Fruit fly (Drosophila melanogaster): ENCODE data around the gene TfIIB.

TfIIB gene

DNA sequence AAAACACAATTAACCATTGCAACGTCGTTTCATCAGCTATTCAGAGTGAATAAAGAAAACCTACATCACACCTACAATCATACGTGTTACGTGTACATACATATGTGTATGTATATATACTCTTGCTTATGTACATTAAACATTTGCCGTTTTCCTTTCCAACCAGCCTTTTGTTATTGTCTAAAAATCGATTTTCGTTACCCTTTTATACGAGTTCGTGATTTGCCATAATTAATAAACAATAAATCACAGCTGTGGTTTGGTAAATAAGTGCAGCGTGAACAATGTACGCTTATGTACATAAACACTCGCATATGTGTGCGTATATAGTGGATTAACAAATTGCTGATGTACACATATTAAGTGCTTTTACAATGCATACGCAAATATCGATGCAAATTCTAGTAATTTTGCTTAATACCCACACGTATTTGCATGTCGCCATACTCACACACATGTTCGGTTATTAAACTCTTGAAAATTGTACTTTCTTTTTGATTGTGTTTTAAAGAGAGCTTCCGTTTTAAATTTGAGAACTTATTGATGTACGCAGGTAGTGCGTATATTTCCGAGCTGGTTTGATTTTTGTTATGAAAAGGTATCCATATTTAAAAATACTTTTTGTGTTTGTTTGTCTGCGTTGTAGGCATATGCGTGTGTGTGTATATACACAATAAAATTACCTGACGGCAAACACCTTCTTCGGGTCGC is 34.1 kb upstream of the TfIIB start (continued):
- peak; percentile 84 for TF ChIP-seq cg (GFP tag; optimal IDR thresholded peaks at IDR 0.05)
- no peak for TF ChIP-seq pita (GFP tag; optimal IDR thresholded peaks at IDR 0.05)
- TF ChIP-seq CG14014 (GFP tag; IDR thresholded peaks at IDR 0.05) = peak; percentile 27; the same call in 1 of the 2 replicates
- no peak for TF ChIP-seq CG5180 (GFP tag; optimal IDR thresholded peaks at IDR 0.05)
- no peak for TF ChIP-seq Ets97D (GFP tag; optimal IDR thresholded peaks at IDR 0.05)
- peak in 1 of 2 experiments; percentile 74 for TF ChIP-seq Pdp1 (GFP tag; optimal IDR thresholded peaks at IDR 0.05)
- TF ChIP-seq CG1024 (GFP tag; IDR thresholded peaks at IDR 0.05) = no peak
- no peak for TF ChIP-seq CG9727 (GFP tag; optimal IDR thresholded peaks at IDR 0.05)
- no peak for TF ChIP-seq Xbp1 (GFP tag; optimal IDR thresholded peaks at IDR 0.05)
- TF ChIP-seq Hmx (GFP tag; optimal IDR thresholded peaks at IDR 0.05) = no peak
- no peak for TF ChIP-seq Adf1 (GFP tag; IDR thresholded peaks at IDR 0.05)
- TF ChIP-seq CG7987 (GFP tag; optimal IDR thresholded peaks at IDR 0.05) = peak; percentile 61
- no peak for TF ChIP-seq jigr1 (GFP tag; IDR thresholded peaks at IDR 0.05)
- TF ChIP-seq CG6654 (GFP tag; optimal IDR thresholded peaks at IDR 0.05) = no peak
- TF ChIP-seq YL-1 (GFP tag; optimal IDR thresholded peaks at IDR 0.05) = peak; percentile 17
- TF ChIP-seq B-H1 (GFP tag; IDR thresholded peaks at IDR 0.05) = no peak
- no peak for TF ChIP-seq Drgx (GFP tag; IDR thresholded peaks at IDR 0.05)
- no peak for TF ChIP-seq crc (GFP tag; optimal IDR thresholded peaks at IDR 0.05)
- TF ChIP-seq PHDP (tag; optimal IDR thresholded peaks at IDR 0.05) = no peak
- peak; percentile 49 for TF ChIP-seq Fer1 (GFP tag; optimal IDR thresholded peaks at IDR 0.05)
- TF ChIP-seq oc (tag; optimal IDR thresholded peaks at IDR 0.05) = no peak
- TF ChIP-seq CG10979 (tag; optimal IDR thresholded peaks at IDR 0.05) = no peak
- no peak for TF ChIP-seq grau (tag; optimal IDR thresholded peaks at IDR 0.05)
- peak; percentile 23 for TF ChIP-seq CG12299 (tag; optimal IDR thresholded peaks at IDR 0.05)
- no peak for TF ChIP-seq CHES-1-like (GFP tag; optimal IDR thresholded peaks at IDR 0.05)
- no peak for TF ChIP-seq Dek (tag; optimal IDR thresholded peaks at IDR 0.05)
- TF ChIP-seq CoRest (tag; optimal IDR thresholded peaks at IDR 0.05) = no peak
- no peak for TF ChIP-seq CG2116 (GFP tag; optimal IDR thresholded peaks at IDR 0.05)
- TF ChIP-seq CG3281 (GFP tag; optimal IDR thresholded peaks at IDR 0.05) = peak; percentile 5
- peak in 1 of 2 experiments; percentile 30 for TF ChIP-seq tll (GFP tag; optimal IDR thresholded peaks at IDR 0.05)
- no peak for TF ChIP-seq HLHmδ (GFP tag; optimal IDR thresholded peaks at IDR 0.05)
- no peak for TF ChIP-seq NC2α (GFP tag; optimal IDR thresholded peaks at IDR 0.05)
- TF ChIP-seq CG43689 (GFP tag; IDR thresholded peaks at IDR 0.05) = no peak
- 0 out of 2 replicates have a peak, but pooled peaks have one; percentile 6 for TF ChIP-seq unc-4 (GFP tag; IDR thresholded peaks at IDR 0.05; ENCODE audit: partially characterized antibody)
- TF ChIP-seq mirr (GFP tag; optimal IDR thresholded peaks at IDR 0.05) = peak; percentile 13
- TF ChIP-seq MESR4 (GFP tag; optimal IDR thresholded peaks at IDR 0.05) = peak; percentile 70
- TF ChIP-seq kah (GFP tag; optimal IDR thresholded peaks at IDR 0.05) = no peak
- TF ChIP-seq Rx (GFP tag; IDR thresholded peaks at IDR 0.05) = no peak
- TF ChIP-seq Elba2 (GFP tag; optimal IDR thresholded peaks at IDR 0.05) = no peak
- no peak for TF ChIP-seq ci (GFP tag; IDR thresholded peaks at IDR 0.05)
- no peak for TF ChIP-seq CG14667 (GFP tag; IDR thresholded peaks at IDR 0.05)
- TF ChIP-seq CG6791 (GFP tag; IDR thresholded peaks at IDR 0.05; ENCODE audit: partially characterized antibody) = no peak
- TF ChIP-seq kni (GFP tag; optimal IDR thresholded peaks at IDR 0.05) = peak; percentile 37
- TF ChIP-seq CG1792 (GFP tag; optimal IDR thresholded peaks at IDR 0.05) = no peak
- peak; percentile 12 for TF ChIP-seq CG8924 (tag; optimal IDR thresholded peaks at IDR 0.05)
- TF ChIP-seq CG42726 (GFP tag; IDR thresholded peaks at IDR 0.05; ENCODE audit: partially characterized antibody) = no peak
- peak; percentile 80 for TF ChIP-seq sens (GFP tag)
- TF ChIP-seq bigmax (GFP tag; optimal IDR thresholded peaks at IDR 0.05) = no peak
- no peak for TF ChIP-seq tup (GFP tag; optimal IDR thresholded peaks at IDR 0.05)
